Fruit fly (Drosophila melanogaster) whole organism, pupa: ENCODE measurements around the gene CG32801.

ENCODE experiments used
- CG10348 ChIP-seq: fragments of 200-800 bp; sonication (Bioruptor generic); IDR thresholded peaks from 2 replicates; pipeline ENCODE4 v1.3.6; 2022; ENCODE audit warnings: missing biosample characterization, missing genetic modification characterization
- CG13204 ChIP-seq: fragments of 200-800 bp; sonication (Bioruptor generic); optimal IDR thresholded peaks from 2 replicates; lab custom pipeline; 2018; ENCODE audit warnings: missing biosample characterization, mild to moderate bottlenecking, missing genetic modification characterization, moderate library complexity
- CG14655 ChIP-seq: fragments of 200-800 bp; sonication (Bioruptor generic); optimal IDR thresholded peaks from 3 replicates; lab custom pipeline; 2017; ENCODE audit warnings: mild to moderate bottlenecking, missing biosample characterization, missing genetic modification reagents, missing genetic modification characterization
- CG15710 ChIP-seq: fragments of 200-800 bp; sonication (Bioruptor generic); optimal IDR thresholded peaks from 2 replicates; lab custom pipeline; 2018; ENCODE audit warnings: missing biosample characterization, mild to moderate bottlenecking, missing genetic modification characterization, moderate library complexity
- CG17806 ChIP-seq: fragments of 200-800 bp; sonication (Bioruptor generic); optimal IDR thresholded peaks from 2 replicates; lab custom pipeline; 2018; ENCODE audit warnings: missing biosample characterization, mild to moderate bottlenecking, missing genetic modification characterization, moderate library complexity
- CG34367 ChIP-seq: fragments of 200-800 bp; sonication (Bioruptor generic); optimal IDR thresholded peaks from 2 replicates; lab custom pipeline; 2018; ENCODE audit warnings: missing biosample characterization, mild to moderate bottlenecking, missing genetic modification characterization
- CG4496 ChIP-seq: fragments of 200-800 bp; sonication (Bioruptor generic); IDR thresholded peaks from 3 replicates; pipeline ENCODE4 v1.3.6; 2022; ENCODE audit warnings: missing biosample characterization, missing genetic modification characterization
- CG8301 ChIP-seq: fragments of 200-800 bp; sonication (Bioruptor generic); optimal IDR thresholded peaks from 2 replicates; lab custom pipeline; 2018; ENCODE audit warnings: missing biosample characterization, mild to moderate bottlenecking, missing genetic modification characterization
- EcR ChIP-seq: fragments of 200-800 bp; sonication (Bioruptor generic); optimal IDR thresholded peaks from 3 replicates; lab custom pipeline; 2019; ENCODE audit warnings: missing biosample characterization, missing genetic modification characterization, mild to moderate bottlenecking, moderate library complexity, missing genetic modification reagents
- Pif1A ChIP-seq: fragments of 200-800 bp; sonication (Bioruptor generic); optimal IDR thresholded peaks from 3 replicates; lab custom pipeline; 2016; ENCODE audit warnings: missing biosample characterization, missing genetic modification characterization
- Pif1B ChIP-seq: fragments of 200-800 bp; sonication (Bioruptor generic); optimal IDR thresholded peaks from 3 replicates; lab custom pipeline; 2016; ENCODE audit warnings: missing biosample characterization, missing genetic modification characterization
- Snoo ChIP-seq: fragments of 200-800 bp; sonication (Bioruptor generic); optimal IDR thresholded peaks from 3 replicates; lab custom pipeline; 2017; ENCODE audit warnings: missing biosample characterization, mild to moderate bottlenecking, missing genetic modification characterization, inconsistent platforms
- fd96Ca ChIP-seq: fragments of 200-800 bp; sonication (Bioruptor generic); IDR thresholded peaks from 3 replicates; pipeline ENCODE4 v1.3.6; 2022; ENCODE audit warnings: missing biosample characterization, missing genetic modification characterization
- rn ChIP-seq: fragments of 200-800 bp; sonication (Bioruptor generic); IDR thresholded peaks from 2 replicates; pipeline ENCODE4 v1.3.6; 2022; ENCODE audit warnings: missing biosample characterization, missing genetic modification characterization

- no peak for TF ChIP-seq CG13204
- no peak for TF ChIP-seq CG34367 (tag; lab: Kevin White, UChicago)
- TF ChIP-seq fd96Ca, result no peak
- TF ChIP-seq Pif1B, result no peak
- no peak for TF ChIP-seq CG8301 (tag; lab: Kevin White, UChicago)
- no peak for TF ChIP-seq Pif1A (GFP tag; lab: Kevin White, UChicago)
- no peak for TF ChIP-seq rn (GFP tag; lab: Robert Waterston, UW)
- TF ChIP-seq CG10348, result no peak
- no peak for TF ChIP-seq CG15710
- no peak for TF ChIP-seq CG17806 (tag; lab: Kevin White, UChicago)
- no peak for TF ChIP-seq CG14655 (GFP tag; lab: Kevin White, UChicago)
- no peak for TF ChIP-seq Snoo (tag; lab: Kevin White, UChicago)
- TF ChIP-seq CG4496 (GFP tag; lab: Robert Waterston, UW), result no peak
- TF ChIP-seq EcR (GFP tag; lab: Kevin White, UChicago), result peak; percentile 99
These were observed 47.3 kb upstream of the CG32801 start for dm6 chrX:1950311-1950710.
